Fruit fly (Drosophila melanogaster): Measurements from ENCODE around the gene CG5466.

DNA sequence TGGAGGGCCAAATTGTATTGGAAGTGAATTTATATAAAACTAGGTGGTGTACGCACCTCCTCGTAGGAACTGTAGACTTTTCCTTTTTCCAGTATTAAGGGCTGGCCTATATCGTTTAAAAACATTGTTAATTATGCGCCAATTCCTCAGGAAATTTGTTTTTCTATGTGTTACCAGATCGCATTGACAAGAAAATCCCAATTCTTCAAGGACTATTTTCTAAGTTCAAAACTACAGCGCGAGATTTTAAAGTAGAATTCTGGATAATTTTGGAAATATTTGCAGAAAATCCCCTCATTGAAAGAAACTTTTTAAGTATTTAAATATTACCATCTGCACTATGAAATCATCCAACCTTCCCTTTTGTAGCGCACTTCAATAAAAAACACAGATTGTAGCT, 36.3 kb upstream of the CG5466 start, which contains the start of gene CG34008:
- TF ChIP-seq OdsH (GFP tag; optimal IDR thresholded peaks at IDR 0.05) (no peak), CG7368 (GFP tag; optimal IDR thresholded peaks at IDR 0.05) (no peak)

All from whole organism, prepupa.